Worm (Caenorhabditis elegans) whole organism, young adult: ENCODE measurements around the gene F54F12.1.

Experiments
- B0019.2 ChIP-seq: fragments of 200-800 bp; sonication (Bioruptor generic); conservative IDR thresholded peaks from 2 replicates; pipeline ENCODE4 v1.3.6; 2022; ENCODE audit warnings: missing genetic modification reagents, missing genetic modification characterization, missing compliant biosample characterization
- D2030.7 ChIP-seq: fragments of 200-800 bp; sonication (Bioruptor generic); IDR thresholded peaks from 2 replicates; pipeline ENCODE4 v1.3.6; 2022; ENCODE audit warnings: missing genetic modification reagents, missing genetic modification characterization, missing compliant biosample characterization
- F37B4.10 ChIP-seq: fragments of 200-800 bp; sonication (Bioruptor generic); IDR thresholded peaks from 2 replicates; pipeline ENCODE4 v1.3.6; 2022; ENCODE audit warnings: missing genetic modification characterization, missing compliant biosample characterization
- F52B5.7 ChIP-seq: sonication (generic microtip); optimal IDR thresholded peaks from 2 replicates; lab custom pipeline; 2016; ENCODE audit warnings: mild to moderate bottlenecking, missing genetic modification characterization, missing compliant biosample characterization
- K11D2.4 ChIP-seq: fragments of 200-800 bp; sonication (Bioruptor generic); IDR thresholded peaks from 2 replicates; pipeline ENCODE4 v1.3.6; 2022; ENCODE audit warnings: missing genetic modification reagents, missing genetic modification characterization, missing compliant biosample characterization
- T26A5.8 ChIP-seq: sonication (generic microtip); optimal IDR thresholded peaks from 2 replicates; lab custom pipeline; 2016; ENCODE audit warnings: missing genetic modification characterization, missing compliant biosample characterization
- Y56A3A.18 ChIP-seq: fragments of 200-800 bp; sonication (Bioruptor generic); IDR thresholded peaks from 2 replicates; pipeline ENCODE4 v1.3.6; 2022; ENCODE audit warnings: missing genetic modification reagents, missing genetic modification characterization, missing compliant biosample characterization
- Y79H2A.3 ChIP-seq: fragments of 200-800 bp; sonication (Bioruptor generic); conservative IDR thresholded peaks from 2 replicates; pipeline ENCODE4 v1.3.6; 2022; ENCODE audit warnings: missing genetic modification reagents, missing genetic modification characterization, missing compliant biosample characterization
- aptf-2 ChIP-seq: fragments of 200-800 bp; sonication (Bioruptor generic); conservative IDR thresholded peaks from 2 replicates; pipeline ENCODE4 v1.3.6; 2022; ENCODE audit warnings: missing genetic modification reagents, missing genetic modification characterization, missing compliant biosample characterization
- athp-1 ChIP-seq: sonication (generic microtip); optimal IDR thresholded peaks from 2 replicates; lab custom pipeline; 2017; ENCODE audit warnings: mild to moderate bottlenecking, missing genetic modification characterization, missing compliant biosample characterization
- bed-1 ChIP-seq: fragments of 200-800 bp; sonication (Bioruptor generic); IDR thresholded peaks from 2 replicates; pipeline ENCODE4 v1.3.6; 2022; ENCODE audit warnings: missing genetic modification reagents, missing genetic modification characterization, missing compliant biosample characterization
- ceh-79 ChIP-seq: sonication (generic microtip); optimal IDR thresholded peaks from 2 replicates; lab custom pipeline; 2017; ENCODE audit warnings: mild to moderate bottlenecking, missing genetic modification characterization, missing compliant biosample characterization
- efl-1 ChIP-seq: fragments of 150-350 bp; optimal IDR thresholded peaks from 2 replicates; lab custom pipeline; 2014; ENCODE audit warnings: missing biosample characterization, missing genetic modification reagents, missing genetic modification characterization
- egl-44 ChIP-seq: fragments of 200-800 bp; sonication (Bioruptor generic); IDR thresholded peaks from 2 replicates; pipeline ENCODE4 v1.3.6; 2022; ENCODE audit warnings: missing genetic modification reagents, missing genetic modification characterization, missing compliant biosample characterization
- egrh-3 ChIP-seq: fragments of 200-800 bp; sonication (Bioruptor generic); IDR thresholded peaks from 2 replicates; pipeline ENCODE4 v1.3.6; 2022; ENCODE audit warnings: missing genetic modification reagents, missing genetic modification characterization, missing compliant biosample characterization
- gei-17 ChIP-seq: fragments of 200-800 bp; sonication (Bioruptor generic); optimal IDR thresholded peaks from 2 replicates; lab custom pipeline; 2018; ENCODE audit warnings: mild to moderate bottlenecking, missing genetic modification characterization, missing compliant biosample characterization
- him-1 ChIP-seq: sonication (generic microtip); optimal IDR thresholded peaks from 2 replicates; lab custom pipeline; 2016; ENCODE audit warnings: missing genotype, missing genetic modification reagents, missing genetic modification characterization, missing compliant biosample characterization
- hlh-26 ChIP-seq: fragments of 200-800 bp; sonication (Bioruptor generic); conservative IDR thresholded peaks from 2 replicates; pipeline ENCODE4 v1.3.6; 2022; ENCODE audit warnings: missing genetic modification reagents, missing genetic modification characterization, missing compliant biosample characterization
- hmg-1.2 ChIP-seq: fragments of 200-800 bp; sonication (Bioruptor generic); IDR thresholded peaks from 2 replicates; pipeline ENCODE4 v1.3.6; 2022; ENCODE audit warnings: missing genetic modification reagents, missing genetic modification characterization, missing compliant biosample characterization
- hsf-1 ChIP-seq: fragments of 200-800 bp; sonication (Bioruptor generic); IDR thresholded peaks from 2 replicates; pipeline ENCODE4 v1.3.6; 2022; ENCODE audit warnings: missing genetic modification reagents, missing genetic modification characterization, missing compliant biosample characterization
- let-526 ChIP-seq: fragments of 200-800 bp; sonication (Bioruptor generic); IDR thresholded peaks from 2 replicates; pipeline ENCODE4 v1.3.6; 2022; ENCODE audit warnings: missing genetic modification reagents, missing genetic modification characterization, missing compliant biosample characterization
- lin-26 ChIP-seq: fragments of 200-800 bp; sonication (Bioruptor generic); IDR thresholded peaks from 2 replicates; pipeline ENCODE4 v1.3.6; 2022; ENCODE audit warnings: missing genetic modification reagents, missing genetic modification characterization, missing compliant biosample characterization
- lir-1 ChIP-seq: fragments of 200-800 bp; sonication (Bioruptor generic); conservative IDR thresholded peaks from 2 replicates; pipeline ENCODE4 v1.3.6; 2022; ENCODE audit warnings: missing genetic modification reagents, missing genetic modification characterization, missing compliant biosample characterization
- lsl-1 ChIP-seq: fragments of 200-800 bp; sonication (Bioruptor generic); optimal IDR thresholded peaks from 2 replicates; lab custom pipeline; 2018; ENCODE audit warnings: mild to moderate bottlenecking, missing genetic modification characterization, moderate library complexity, missing compliant biosample characterization
- madf-10 ChIP-seq: sonication (generic microtip); optimal IDR thresholded peaks from 2 replicates; lab custom pipeline; 2016; ENCODE audit warnings: mild to moderate bottlenecking, missing genetic modification characterization, missing compliant biosample characterization
- madf-3 ChIP-seq: fragments of 200-800 bp; sonication (Bioruptor generic); IDR thresholded peaks from 2 replicates; pipeline ENCODE4 v1.3.6; 2022; ENCODE audit warnings: missing genetic modification reagents, missing genetic modification characterization, missing compliant biosample characterization
- madf-8 ChIP-seq: fragments of 200-800 bp; sonication (Bioruptor generic); conservative IDR thresholded peaks from 2 replicates; pipeline ENCODE4 v1.3.6; 2022; ENCODE audit warnings: missing genetic modification reagents, missing genetic modification characterization, missing compliant biosample characterization
- mcd-1 ChIP-seq: fragments of 200-800 bp; sonication (Bioruptor generic); IDR thresholded peaks from 2 replicates; pipeline ENCODE4 v1.3.6; 2022; ENCODE audit warnings: missing genetic modification reagents, missing genetic modification characterization, missing compliant biosample characterization
- nfya-1 ChIP-seq: sonication (generic microtip); optimal IDR thresholded peaks from 2 replicates; lab custom pipeline; 2017; ENCODE audit warnings: antibody characterized with exemption, missing compliant biosample characterization, missing genetic modification characterization, borderline replicate concordance; ENCODE audit not compliant: insufficient read depth
- nhr-179 ChIP-seq: sonication (generic microtip); optimal IDR thresholded peaks from 2 replicates; lab custom pipeline; 2016; ENCODE audit warnings: mild to moderate bottlenecking, missing genetic modification characterization, missing compliant biosample characterization
- nhr-90 ChIP-seq: sonication (generic microtip); optimal IDR thresholded peaks from 2 replicates; lab custom pipeline; 2016; ENCODE audit warnings: missing genotype, mild to moderate bottlenecking, missing genetic modification characterization, missing compliant biosample characterization
- rcor-1 ChIP-seq: fragments of 200-800 bp; sonication (Bioruptor generic); IDR thresholded peaks from 2 replicates; pipeline ENCODE4 v1.3.6; 2022; ENCODE audit warnings: missing genetic modification reagents, missing genetic modification characterization, missing compliant biosample characterization
- sea-2 ChIP-seq: fragments of 200-800 bp; sonication (Bioruptor generic); IDR thresholded peaks from 2 replicates; pipeline ENCODE4 v1.3.6; 2022; ENCODE audit warnings: missing genetic modification characterization, missing compliant biosample characterization
- snpc-1.3 ChIP-seq: sonication (generic microtip); optimal IDR thresholded peaks from 2 replicates; lab custom pipeline; 2017; ENCODE audit warnings: missing genetic modification characterization, mild to moderate bottlenecking, missing compliant biosample characterization, antibody characterized with exemption, moderate library complexity, missing genotype, missing genetic modification reagents; ENCODE audit not compliant: insufficient read depth
- snpc-3.4 ChIP-seq: sonication (generic microtip); optimal IDR thresholded peaks from 2 replicates; lab custom pipeline; 2017; ENCODE audit warnings: missing genetic modification characterization, mild to moderate bottlenecking, missing compliant biosample characterization, antibody characterized with exemption, moderate library complexity, missing genotype, missing genetic modification reagents
- snpc-4 ChIP-seq, 5 experiments: fragments of 150-350 bp in 1 of 5; sonication (generic microtip) in 4 of 5; optimal IDR thresholded peaks; 2 replicates each; lab custom pipeline; 2014 to 2018; ENCODE audit warnings: missing genetic modification characterization in 5 of 5, missing biosample characterization in 3 of 5, antibody characterized with exemption in 2 of 5, mild to moderate bottlenecking in 2 of 5, missing compliant biosample characterization in 2 of 5, missing genotype in 2 of 5, moderate library complexity in 2 of 5, missing genetic modification reagents in 1 of 5
- tbp1 ChIP-seq: fragments of 200-800 bp; sonication (Bioruptor generic); optimal IDR thresholded peaks from 2 replicates; lab custom pipeline; 2018; ENCODE audit warnings: mild to moderate bottlenecking, missing genetic modification characterization, missing compliant biosample characterization
- zfh-2 ChIP-seq: fragments of 200-800 bp; sonication (Bioruptor generic); conservative IDR thresholded peaks from 2 replicates; pipeline ENCODE4 v1.3.6; 2022; ENCODE audit warnings: missing genetic modification reagents, missing genetic modification characterization, missing compliant biosample characterization
- ztf-18 ChIP-seq: sonication (generic microtip); optimal IDR thresholded peaks from 2 replicates; lab custom pipeline; 2016; ENCODE audit warnings: missing genotype, mild to moderate bottlenecking, missing genetic modification characterization, missing compliant biosample characterization
- ztf-26 ChIP-seq: sonication (generic microtip); optimal IDR thresholded peaks from 2 replicates; lab custom pipeline; 2017; ENCODE audit warnings: missing genetic modification characterization, missing compliant biosample characterization
- ztf-3 ChIP-seq: fragments of 200-800 bp; sonication (Bioruptor generic); optimal IDR thresholded peaks from 2 replicates; lab custom pipeline; 2018; ENCODE audit warnings: mild to moderate bottlenecking, missing genetic modification characterization, missing compliant biosample characterization

F54F12.1 gene

ce11 chrIII:13099190-13099875, 44.1 kb upstream of the F54F12.1 start, which contains the start of gene pqn-83:
Gene pqn-83, minus strand, starts transcription at chrIII:13099461.
- no peak for TF ChIP-seq egrh-3 (GFP tag; lab: Robert Waterston, UW)
- 0 out of 2 replicates have a peak, but pooled peaks have one; percentile 40 for TF ChIP-seq lin-26
- peak; percentile 55; the same call in 1 of the 2 replicates for TF ChIP-seq zfh-2
- no peak for TF ChIP-seq ceh-79

- no peak for TF ChIP-seq Y79H2A.3 (GFP tag; lab: Robert Waterston, UW)
- 0 out of 2 replicates have a peak, but pooled peaks have one; percentile 61 for TF ChIP-seq madf-3
- peak; percentile 59; the same call in 1 of the 2 replicates for TF ChIP-seq egrh-3 (GFP tag; lab: Robert Waterston, UW)
- no peak for TF ChIP-seq Y56A3A.18
- TF ChIP-seq F52B5.7 (tag; lab: Kevin White, UChicago): no peak
- no peak for TF ChIP-seq K11D2.4 (GFP tag; lab: Robert Waterston, UW)
- TF ChIP-seq mcd-1 (GFP tag; lab: Robert Waterston, UW): no peak
- no peak for TF ChIP-seq hsf-1 (GFP tag; lab: Robert Waterston, UW)
- TF ChIP-seq lir-1 (GFP tag; lab: Robert Waterston, UW): no peak
- TF ChIP-seq madf-10: no peak
- TF ChIP-seq T26A5.8 (tag; lab: Kevin White, UChicago): no peak
- TF ChIP-seq egl-44 (GFP tag; lab: Robert Waterston, UW): 0 out of 2 replicates have a peak, but pooled peaks have one; percentile 9
- no peak for TF ChIP-seq nhr-90 (tag; lab: Kevin White, UChicago)
- TF ChIP-seq hmg-1.2 (GFP tag; lab: Robert Waterston, UW): no peak
- no peak for TF ChIP-seq bed-1 (GFP tag; lab: Robert Waterston, UW)
- no peak for TF ChIP-seq aptf-2
- no peak for TF ChIP-seq athp-1 (tag; lab: Kevin White, UChicago)
- no peak for TF ChIP-seq let-526
- TF ChIP-seq zfh-2: 0 out of 2 replicates have a peak, but pooled peaks have one; percentile 43
- TF ChIP-seq ztf-18: no peak
These were observed 37.1 kb upstream of the F54F12.1 start for ce11 chrIII:13092352-13092751.

DNA sequence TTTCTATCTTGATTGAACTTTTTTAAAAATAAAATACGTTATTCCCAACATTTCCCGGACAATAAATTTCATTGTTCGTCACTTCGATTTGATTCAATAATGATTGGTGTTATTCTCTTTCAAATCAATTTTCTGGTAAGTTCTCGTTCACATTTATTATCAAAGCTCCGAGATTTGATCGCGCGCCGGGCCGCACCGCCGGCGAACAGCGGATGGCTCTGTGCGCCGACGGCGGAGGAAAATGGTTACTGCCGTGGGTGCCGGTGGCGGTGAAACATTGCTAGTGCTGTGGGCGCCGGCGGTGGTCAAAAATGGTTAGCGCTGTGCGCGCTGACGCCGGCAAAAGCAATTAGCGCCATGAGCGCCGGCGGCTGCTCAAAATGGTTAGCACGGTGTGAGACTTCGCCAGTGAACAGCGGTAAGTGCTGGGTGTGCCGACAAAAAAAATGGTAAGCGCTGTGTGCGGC, 35.9 kb upstream of the F54F12.1 start, which contains the start of gene Y39E4B.13:
Gene Y39E4B.13 (plus strand): TSS at position 51 of the 467 bp plus-strand sequence.
- no peak for TF ChIP-seq gei-17 (GFP tag; lab: Kevin White, UChicago)
- TF ChIP-seq T26A5.8 (tag; lab: Kevin White, UChicago): no peak
- TF ChIP-seq egrh-3 (GFP tag; lab: Robert Waterston, UW): peak; percentile 74; the same call in 1 of the 2 replicates
- TF ChIP-seq snpc-1.3 (tag; lab: Kevin White, UChicago): no peak
- 0 out of 2 replicates have a peak, but pooled peaks have one; percentile 11 for TF ChIP-seq madf-8 (GFP tag; lab: Robert Waterston, UW)
- TF ChIP-seq snpc-3.4 (tag; lab: Kevin White, UChicago): no peak
- TF ChIP-seq him-1 (tag; lab: Kevin White, UChicago): no peak
- TF ChIP-seq B0019.2 (GFP tag; lab: Robert Waterston, UW): no peak

DNA sequence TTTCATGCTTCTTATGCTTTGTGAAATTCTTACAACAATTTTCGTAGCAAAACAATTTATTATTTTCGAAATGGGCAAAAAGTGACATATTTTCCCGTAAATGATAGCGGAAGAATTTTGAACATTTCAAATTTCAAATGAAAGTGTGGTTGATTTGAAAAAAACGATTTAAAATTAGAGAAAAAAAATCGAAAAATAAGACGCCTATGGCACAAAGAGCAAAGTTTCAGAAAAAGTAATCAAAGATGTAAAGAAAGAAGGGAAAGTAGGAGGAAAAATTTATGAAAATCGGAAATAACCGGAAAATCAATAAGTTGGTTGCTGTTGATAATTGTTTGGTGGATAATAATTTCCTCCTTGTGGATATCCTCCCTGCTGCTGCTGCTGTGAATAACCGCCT, 32.2 kb upstream of the F54F12.1 start:
- no peak for TF ChIP-seq snpc-4 (GFP tag; optimal IDR thresholded peaks at IDR 0.05; lab: Kevin White, UChicago)
- TF ChIP-seq snpc-4 (tag; optimal IDR thresholded peaks at IDR 0.05; lab: Kevin White, UChicago): no peak
- no peak for TF ChIP-seq nfya-1 (tag; lab: Kevin White, UChicago)
- no peak for TF ChIP-seq sea-2 (GFP tag; lab: Robert Waterston, UW)
- TF ChIP-seq F37B4.10: no peak
- no peak for TF ChIP-seq him-1 (tag; lab: Kevin White, UChicago)
- no peak for TF ChIP-seq hlh-26 (GFP tag; lab: Robert Waterston, UW)
- no peak for TF ChIP-seq ztf-26
- TF ChIP-seq madf-3: no peak
- no peak for TF ChIP-seq lsl-1 (GFP tag; lab: Kevin White, UChicago)
- TF ChIP-seq tbp1 (GFP tag; lab: Kevin White, UChicago): no peak
- TF ChIP-seq efl-1 (GFP tag; lab: Kevin White, UChicago): no peak
- TF ChIP-seq aptf-2: no peak
- no peak for TF ChIP-seq zfh-2
- no peak for TF ChIP-seq nhr-179
- no peak for TF ChIP-seq ztf-3
- no peak for TF ChIP-seq rcor-1
- TF ChIP-seq D2030.7 (GFP tag; lab: Robert Waterston, UW): no peak
- TF ChIP-seq, all 124 proteins: peak for 0
